Fruit fly (Drosophila melanogaster): Measurements from ENCODE around the gene CG3088.

DNA sequence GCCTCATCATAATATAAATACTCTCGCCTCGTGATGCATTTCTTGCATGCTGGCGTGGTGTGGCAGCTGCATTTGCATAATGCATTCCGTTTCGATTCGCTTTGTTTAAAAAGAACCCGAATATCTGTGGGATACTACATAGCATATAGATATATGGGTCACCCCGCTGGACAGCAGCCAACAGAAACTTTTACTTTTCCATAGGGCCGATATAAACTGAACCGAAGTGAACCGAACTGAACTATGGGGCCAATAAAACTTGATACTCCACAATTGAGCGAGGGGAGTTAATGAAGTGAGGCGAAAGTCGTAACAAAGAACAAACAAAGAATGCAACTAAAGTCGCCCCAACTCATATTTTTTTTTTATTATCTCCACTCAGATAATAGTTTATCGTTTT, 31.9 kb downstream of the CG3088 start:
- no peak for TF ChIP-seq Hr96 (GFP tag; optimal IDR thresholded peaks at IDR 0.05)
- no peak for TF ChIP-seq CG5204 (GFP tag; optimal IDR thresholded peaks at IDR 0.05)
- no peak for TF ChIP-seq Mnt (GFP tag; optimal IDR thresholded peaks at IDR 0.05)
- TF ChIP-seq Clk (GFP tag; optimal IDR thresholded peaks at IDR 0.05) = no peak

All from whole organism, adult.